Fruit fly (Drosophila melanogaster) whole organism, embryonic: Measurements from ENCODE around the gene MED28.

Experiments
- B-H1 ChIP-seq: fragments of 200-800 bp; sonication (Bioruptor generic); IDR thresholded peaks from 3 replicates; pipeline ENCODE4 v1.3.6; 2022; ENCODE audit warnings: missing biosample characterization, missing genetic modification characterization
- CG10267 ChIP-seq: fragments of 200-800 bp; sonication (Bioruptor generic); optimal IDR thresholded peaks from 2 replicates; lab custom pipeline; 2018; ENCODE audit warnings: missing biosample characterization, mild to moderate bottlenecking, missing genetic modification characterization, moderate library complexity
- CG10274 ChIP-seq: fragments of 200-800 bp; sonication (Bioruptor generic); optimal IDR thresholded peaks from 3 replicates; lab custom pipeline; 2017; ENCODE audit warnings: missing biosample characterization, mild to moderate bottlenecking, missing genetic modification characterization
- CG12071 ChIP-seq: fragments of 200-800 bp; sonication (Bioruptor generic); optimal IDR thresholded peaks from 3 replicates; lab custom pipeline; 2018; ENCODE audit warnings: missing biosample characterization, mild to moderate bottlenecking, missing genetic modification characterization
- CG12155 ChIP-seq: fragments of 200-800 bp; sonication (Bioruptor generic); optimal IDR thresholded peaks from 3 replicates; lab custom pipeline; 2016; ENCODE audit warnings: missing biosample characterization, missing genetic modification characterization
- CG13123 ChIP-seq: fragments of 200-800 bp; sonication (Bioruptor generic); optimal IDR thresholded peaks from 2 replicates; lab custom pipeline; 2016; ENCODE audit warnings: missing biosample characterization, missing genetic modification characterization
- CG14441 ChIP-seq: fragments of 200-800 bp; sonication (Bioruptor generic); IDR thresholded peaks from 2 replicates; pipeline ENCODE4 v1.3.6; 2022; ENCODE audit warnings: missing biosample characterization, missing genetic modification characterization
- CG18262 ChIP-seq: fragments of 200-800 bp; optimal IDR thresholded peaks from 3 replicates; lab custom pipeline; 2019; ENCODE audit warnings: missing biosample characterization, mild to moderate bottlenecking, missing genetic modification characterization, moderate library complexity
- CG18476 ChIP-seq: fragments of 200-800 bp; sonication (Bioruptor generic); optimal IDR thresholded peaks from 2 replicates; lab custom pipeline; 2016; ENCODE audit warnings: missing biosample characterization, mild to moderate bottlenecking, missing genetic modification characterization
- CG2120 ChIP-seq: fragments of 200-800 bp; sonication (Bioruptor generic); optimal IDR thresholded peaks from 3 replicates; lab custom pipeline; 2016; ENCODE audit warnings: missing biosample characterization, missing genetic modification characterization
- CG34376 ChIP-seq: fragments of 200-800 bp; sonication (Bioruptor generic); optimal IDR thresholded peaks from 2 replicates; lab custom pipeline; 2018; ENCODE audit warnings: missing biosample characterization, mild to moderate bottlenecking, missing genetic modification characterization
- CG4424 ChIP-seq: fragments of 200-800 bp; sonication (Bioruptor generic); optimal IDR thresholded peaks from 3 replicates; lab custom pipeline; 2016; ENCODE audit warnings: missing biosample characterization, missing genetic modification characterization
- CG7839 ChIP-seq: fragments of 200-800 bp; sonication (Bioruptor generic); optimal IDR thresholded peaks from 3 replicates; lab custom pipeline; 2018; ENCODE audit warnings: missing biosample characterization, mild to moderate bottlenecking, missing genetic modification characterization, moderate library complexity
- CG9215 ChIP-seq: fragments of 200-800 bp; sonication (Bioruptor generic); IDR thresholded peaks from 2 replicates; pipeline ENCODE4 v1.3.6; 2022; ENCODE audit warnings: missing biosample characterization, missing genetic modification characterization
- ERR ChIP-seq: fragments of 200-800 bp; sonication (Bioruptor generic); optimal IDR thresholded peaks from 2 replicates; lab custom pipeline; 2016; ENCODE audit warnings: missing biosample characterization, missing genetic modification characterization
- Elba2 ChIP-seq: fragments of 200-800 bp; sonication (Bioruptor generic); optimal IDR thresholded peaks from 3 replicates; lab custom pipeline; 2016; ENCODE audit warnings: missing biosample characterization, missing genetic modification characterization
- Gug ChIP-seq: fragments of 200-800 bp; sonication (Bioruptor generic); IDR thresholded peaks from 4 replicates; pipeline ENCODE4 v1.3.6; 2022; ENCODE audit warnings: missing biosample characterization, missing genetic modification characterization
- HLHmδ ChIP-seq: fragments of 200-800 bp; sonication (Bioruptor generic); optimal IDR thresholded peaks from 2 replicates; lab custom pipeline; 2018; ENCODE audit warnings: missing biosample characterization, mild to moderate bottlenecking, missing genetic modification characterization, moderate library complexity
- Hr78 ChIP-seq, 2 experiments: fragments of 200-800 bp in 1 of 2; fragments of >200 bp in 1 of 2; sonication (Bioruptor generic) in 1 of 2; optimal IDR thresholded peaks; 2 replicates each; lab custom pipeline; 2017 to 2019; ENCODE audit warnings: missing biosample characterization in 2 of 2, missing genetic modification characterization in 2 of 2, mild to moderate bottlenecking in 1 of 2, moderate library complexity in 1 of 2
- MBD-R2 ChIP-seq: fragments of 200-800 bp; sonication (Bioruptor generic); IDR thresholded peaks from 2 replicates; pipeline ENCODE4 v1.3.6; 2022; ENCODE audit warnings: missing biosample characterization, missing genetic modification characterization
- Med ChIP-seq: fragments of 200-800 bp; sonication (Bioruptor generic); peaks from one replicate; lab custom pipeline; 2016; ENCODE audit warnings: missing biosample characterization, missing genetic modification characterization, mild to moderate bottlenecking, inconsistent platforms, moderate library complexity
- Ssrp ChIP-seq: fragments of 200-800 bp; sonication (Bioruptor generic); optimal IDR thresholded peaks from 2 replicates; lab custom pipeline; 2018; ENCODE audit warnings: missing biosample characterization, mild to moderate bottlenecking, missing genetic modification characterization, moderate library complexity
- amos ChIP-seq: fragments of 200-800 bp; sonication (Bioruptor generic); IDR thresholded peaks from 2 replicates; pipeline ENCODE4 v1.3.6; 2022; ENCODE audit warnings: missing biosample characterization, missing genetic modification characterization; ENCODE audit not compliant: partially characterized antibody
- ato ChIP-seq: fragments of 200-800 bp; sonication (Bioruptor generic); IDR thresholded peaks from 2 replicates; pipeline ENCODE4 v1.3.6; 2022; ENCODE audit warnings: missing biosample characterization, missing genetic modification characterization; ENCODE audit not compliant: partially characterized antibody
- cad ChIP-seq: fragments of >200 bp; optimal IDR thresholded peaks from 2 replicates; lab custom pipeline; 2017; ENCODE audit warnings: missing biosample characterization, missing genetic modification characterization
- chif ChIP-seq, 2 experiments: fragments of 200-800 bp; sonication (Bioruptor generic); optimal IDR thresholded peaks; 3 replicates each; lab custom pipeline; 2016; ENCODE audit warnings: missing biosample characterization in 2 of 2, missing genetic modification characterization in 2 of 2
- ems ChIP-seq: fragments of 200-800 bp; sonication (Bioruptor generic); optimal IDR thresholded peaks from 3 replicates; lab custom pipeline; 2016; ENCODE audit warnings: missing biosample characterization, missing genetic modification characterization
- gcm ChIP-seq: fragments of 200-800 bp; sonication (Bioruptor generic); optimal IDR thresholded peaks from 2 replicates; lab custom pipeline; 2019; ENCODE audit warnings: missing biosample characterization, mild to moderate bottlenecking, missing genetic modification characterization, moderate library complexity
- gt ChIP-seq: fragments of 200-800 bp; sonication (Bioruptor generic); IDR thresholded peaks from 2 replicates; pipeline ENCODE4 v1.3.6; 2022; ENCODE audit warnings: missing biosample characterization, missing genetic modification characterization
- h ChIP-seq: fragments of >200 bp; optimal IDR thresholded peaks from 2 replicates; lab custom pipeline; 2017
- hbn ChIP-seq: fragments of 200-800 bp; sonication (Bioruptor generic); IDR thresholded peaks from 2 replicates; pipeline ENCODE4 v1.3.6; 2022; ENCODE audit warnings: missing biosample characterization, missing genetic modification characterization; ENCODE audit not compliant: partially characterized antibody
- insv ChIP-seq, 2 experiments: fragments of 200-800 bp; sonication (Bioruptor generic); optimal IDR thresholded peaks; 3 replicates each; lab custom pipeline; 2016 to 2018; ENCODE audit warnings: missing biosample characterization in 2 of 2, missing genetic modification characterization in 2 of 2
- jigr1 ChIP-seq: fragments of 200-800 bp; sonication (Bioruptor generic); IDR thresholded peaks from 3 replicates; pipeline ENCODE4 v1.3.6; 2022; ENCODE audit warnings: missing biosample characterization, missing genetic modification characterization
- kay ChIP-seq: fragments of 200-800 bp; sonication (Bioruptor generic); optimal IDR thresholded peaks from 2 replicates; lab custom pipeline; 2016; ENCODE audit warnings: missing biosample characterization, missing genetic modification characterization
- lbe ChIP-seq: fragments of 200-800 bp; sonication (Bioruptor generic); optimal IDR thresholded peaks from 2 replicates; lab custom pipeline; 2016; ENCODE audit warnings: missing biosample characterization, mild to moderate bottlenecking, missing genetic modification characterization
- lilli ChIP-seq: fragments of 200-800 bp; sonication (Bioruptor generic); optimal IDR thresholded peaks from 3 replicates; lab custom pipeline; 2016; ENCODE audit warnings: missing biosample characterization, missing genetic modification characterization
- onecut ChIP-seq: fragments of 200-800 bp; sonication (Bioruptor generic); IDR thresholded peaks from 2 replicates; pipeline ENCODE4 v1.3.6; 2022; ENCODE audit warnings: missing biosample characterization, missing genetic modification characterization
- pb ChIP-seq: fragments of 200-800 bp; sonication (Bioruptor generic); optimal IDR thresholded peaks from 3 replicates; lab custom pipeline; 2016; ENCODE audit warnings: missing biosample characterization, missing genetic modification characterization
- pzg ChIP-seq: fragments of 200-800 bp; sonication (Bioruptor generic); optimal IDR thresholded peaks from 3 replicates; lab custom pipeline; 2018; ENCODE audit warnings: missing biosample characterization, mild to moderate bottlenecking, missing genetic modification characterization, moderate library complexity
- ro ChIP-seq: fragments of 200-800 bp; sonication (Bioruptor generic); IDR thresholded peaks from 2 replicates; pipeline ENCODE4 v1.3.6; 2022; ENCODE audit warnings: missing biosample characterization, missing genetic modification characterization
- so ChIP-seq: fragments of 200-800 bp; sonication (Bioruptor generic); IDR thresholded peaks from 3 replicates; pipeline ENCODE4 v1.3.6; 2022; ENCODE audit warnings: missing biosample characterization, missing genetic modification characterization
- stwl ChIP-seq: fragments of 200-800 bp; sonication (Bioruptor generic); optimal IDR thresholded peaks from 3 replicates; lab custom pipeline; 2018; ENCODE audit warnings: missing biosample characterization, mild to moderate bottlenecking, missing genetic modification characterization, moderate library complexity
- tio ChIP-seq: fragments of 200-800 bp; sonication (Bioruptor generic); optimal IDR thresholded peaks from 2 replicates; lab custom pipeline; 2017; ENCODE audit warnings: missing biosample characterization, missing genetic modification characterization, inconsistent platforms
- tna ChIP-seq: fragments of 200-800 bp; sonication (Bioruptor generic); IDR thresholded peaks from 2 replicates; pipeline ENCODE4 v1.3.6; 2022; ENCODE audit warnings: missing biosample characterization, missing genetic modification characterization; ENCODE audit not compliant: partially characterized antibody
- trem ChIP-seq: fragments of 200-800 bp; optimal IDR thresholded peaks from 3 replicates; lab custom pipeline; 2019; ENCODE audit warnings: missing biosample characterization, mild to moderate bottlenecking, missing genetic modification characterization, moderate library complexity
- ttk ChIP-seq: fragments of 200-800 bp; sonication (Bioruptor generic); IDR thresholded peaks from 2 replicates; pipeline ENCODE4 v2.1.2; 2022; ENCODE audit warnings: missing biosample characterization, missing genetic modification characterization
- vnd ChIP-seq: fragments of 200-800 bp; sonication (Bioruptor generic); IDR thresholded peaks from 3 replicates; pipeline ENCODE4 v1.3.6; 2022; ENCODE audit warnings: missing biosample characterization, missing genetic modification characterization; ENCODE audit not compliant: partially characterized antibody

MED28 gene

DNA sequence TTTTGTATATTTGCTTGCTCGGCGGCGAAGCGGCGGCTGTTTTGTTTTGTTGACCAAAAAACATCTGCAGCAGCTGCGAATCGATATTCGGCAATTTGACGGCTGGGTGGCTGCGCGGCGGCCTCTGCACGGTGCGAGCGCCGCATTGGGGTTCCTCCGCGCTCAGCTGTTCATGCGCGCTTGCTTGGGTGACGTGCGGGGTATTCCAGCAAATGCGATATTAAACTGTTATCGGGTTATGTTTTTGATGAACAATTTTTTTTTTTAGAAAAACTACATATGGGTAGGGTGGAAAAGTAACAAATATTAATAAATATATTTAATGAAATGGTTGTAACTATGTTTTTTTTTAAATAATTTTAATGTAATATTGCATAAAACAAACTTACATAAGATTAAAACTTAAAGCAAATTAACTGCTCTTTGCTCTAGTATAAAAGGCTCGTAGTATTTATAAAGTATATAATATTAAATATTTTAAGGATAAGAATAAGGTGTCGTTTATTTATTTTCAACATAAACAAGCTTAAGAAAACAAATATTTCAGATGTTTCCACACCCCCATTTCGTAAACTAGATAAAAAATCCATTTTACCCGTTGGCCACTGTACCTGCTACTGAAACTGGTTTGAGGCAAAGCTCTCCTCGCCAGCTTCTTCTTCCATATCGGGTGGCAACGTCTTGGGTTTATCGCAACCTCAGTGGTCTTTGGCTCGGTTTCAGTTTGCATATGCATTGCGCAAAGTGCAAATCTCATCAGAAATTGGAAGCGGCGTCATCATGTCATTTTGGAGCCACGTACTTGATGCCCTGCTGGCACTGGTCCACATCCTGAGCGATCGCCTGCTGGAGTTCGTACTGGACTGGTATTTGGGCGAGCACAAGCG lies 14.2 kb downstream of the MED28 start, which contains the start of the genes Gnpat and CG5112 (continued):
- TF ChIP-seq CG13123 (GFP tag; lab: Kevin White, UChicago) (no peak), CG9215 (GFP tag; lab: Robert Waterston, UW) (peak; percentile 62), lilli (GFP tag; lab: Kevin White, UChicago) (peak; percentile 62), tna (GFP tag; lab: Robert Waterston, UW) (peak; percentile 46), CG12071 (GFP tag; lab: Kevin White, UChicago) (no peak), CG12155 (peak; percentile 11), Hr78 (GFP tag; optimal IDR thresholded peaks at IDR 0.05; lab: Kevin White, UChicago) (no peak), HLHmδ (peak; percentile 78), lbe (GFP tag; lab: Kevin White, UChicago) (no peak), onecut (GFP tag; lab: Robert Waterston, UW) (peak; percentile 99), jigr1 (GFP tag; lab: Robert Waterston, UW) (no peak; the same call in 2 of the 3 replicates), cad (GFP tag; lab: Kevin White, UChicago) (no peak), pb (GFP tag; lab: Kevin White, UChicago) (peak; percentile 58), CG7839 (peak; percentile 47), h (lab: Kevin White, UChicago) (no peak), gt (GFP tag; lab: Robert Waterston, UW) (no peak)

DNA sequence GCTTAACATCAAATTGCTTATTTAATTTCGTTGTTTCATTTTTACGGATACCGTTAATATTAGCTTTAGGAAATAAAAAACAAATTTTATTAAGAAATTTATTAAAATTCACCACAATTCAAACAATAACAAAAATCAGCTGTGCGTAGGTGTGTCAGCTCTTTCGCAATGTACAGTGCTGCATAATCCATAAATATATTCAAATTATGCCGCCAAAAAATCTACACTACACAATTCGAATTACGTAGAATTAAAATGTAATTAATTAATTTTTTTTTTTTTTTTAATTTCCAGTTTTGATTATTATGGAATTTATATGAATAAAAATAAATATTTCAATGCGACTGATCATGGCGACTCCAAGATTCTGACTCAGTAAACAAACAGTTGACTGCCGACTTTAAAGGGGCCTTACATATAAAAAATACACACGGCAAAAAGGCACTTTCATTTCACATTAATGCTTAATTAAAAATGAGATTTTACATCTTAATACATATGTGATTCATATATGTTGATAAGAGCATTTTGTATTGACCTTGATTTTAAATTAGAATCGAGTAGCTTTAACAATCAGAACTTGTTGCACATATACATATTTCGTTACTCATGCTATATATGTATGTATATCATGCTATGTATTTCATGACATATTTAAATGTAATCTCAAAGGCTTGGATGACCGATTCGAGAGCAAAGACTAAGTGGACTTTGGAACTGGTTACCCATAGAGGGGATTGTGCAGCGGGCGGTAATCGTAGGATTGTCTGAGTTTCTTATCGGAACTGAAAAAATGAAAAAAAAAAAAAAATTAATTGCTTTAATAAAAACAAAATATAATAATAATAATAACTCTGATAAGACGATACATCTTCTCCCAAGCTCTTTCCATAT lies 16.7 kb downstream of the MED28 start:
- TF ChIP-seq gcm (GFP tag; lab: Kevin White, UChicago) (no peak), CG34376 (GFP tag; lab: Kevin White, UChicago) (peak; percentile 7), ro (no peak), MBD-R2 (GFP tag; lab: Robert Waterston, UW) (peak; percentile 30; the same call in 1 of the 2 replicates), ato (GFP tag; lab: Robert Waterston, UW) (no peak), so (GFP tag; lab: Robert Waterston, UW) (no peak), trem (tag; lab: Kevin White, UChicago) (peak; percentile 26), CG4424 (no peak), CG10267 (tag; lab: Kevin White, UChicago) (peak; percentile 91), ems (GFP tag; lab: Kevin White, UChicago) (no peak), vnd (GFP tag; lab: Robert Waterston, UW) (no peak), B-H1 (GFP tag; lab: Robert Waterston, UW) (no peak), CG10274 (no peak), chif (GFP tag; optimal IDR thresholded peaks at IDR 0.05; lab: Kevin White, UChicago) (no peak), ERR (GFP tag; lab: Kevin White, UChicago) (no peak), ttk (GFP tag; lab: Robert Waterston, UW) (no peak), pzg (GFP tag; lab: Kevin White, UChicago) (peak; percentile 30), hbn (GFP tag; lab: Robert Waterston, UW) (no peak), CG18262 (tag; lab: Kevin White, UChicago) (no peak), CG18476 (GFP tag; lab: Kevin White, UChicago) (no peak), insv (GFP tag; optimal IDR thresholded peaks at IDR 0.05; lab: Kevin White, UChicago) (no peak), stwl (tag; lab: Kevin White, UChicago) (peak; percentile 51), tio (no peak), amos (GFP tag; lab: Robert Waterston, UW) (no peak), CG2120 (GFP tag; lab: Kevin White, UChicago) (no peak), CG14441 (GFP tag; lab: Robert Waterston, UW) (no peak), Elba2 (no peak), Med (GFP tag; lab: Kevin White, UChicago) (peak; percentile 54), Gug (GFP tag; lab: Robert Waterston, UW) (no peak), Ssrp (tag; lab: Kevin White, UChicago) (no peak), kay (GFP tag; lab: Kevin White, UChicago) (no peak)
